Fruit fly (Drosophila melanogaster) ovary, adult (tissue): ENCODE results near the gene CG5382.

Experiments
- CG17801 ChIP-seq: fragments of 200-800 bp; optimal IDR thresholded peaks from 2 replicates; lab custom pipeline; 2019; ENCODE audit warnings: missing biosample characterization, mild to moderate bottlenecking, missing genetic modification characterization, moderate library complexity; ENCODE audit not compliant: partially characterized antibody

The CG5382 gene

dm6 chr3R:22342151-22342550 lies 23.6 kb downstream of the CG5382 start, which contains the start of gene CG5386:
Gene CG5386, minus strand, starts transcription at chr3R:22342251.
- TF ChIP-seq CG17801 (GFP tag; lab: Kevin White, UChicago), result no peak

- no peak for TF ChIP-seq CG17801 (GFP tag; lab: Kevin White, UChicago)
These were observed 24.1 kb downstream of the CG5382 start for dm6 chr3R:22341652-22342051.

- TF ChIP-seq CG17801 (GFP tag; lab: Kevin White, UChicago), result no peak
These were observed 25.6 kb downstream of the CG5382 start, which contains the start of gene CG5388 for dm6 chr3R:22340207-22340606. Gene CG5388, minus strand, starts transcription at chr3R:22340307.

dm6 chr3R:22339510-22339909 lies 26.3 kb downstream of the CG5382 start:
- TF ChIP-seq CG17801 (GFP tag; lab: Kevin White, UChicago), result no peak

- TF ChIP-seq CG17801 (GFP tag; lab: Kevin White, UChicago), result no peak
These were observed 31.7 kb downstream of the CG5382 start, which contains the start of gene CG5391 for dm6 chr3R:22334050-22334449. Gene CG5391, minus strand, starts transcription at chr3R:22334150.

- TF ChIP-seq CG17801 (GFP tag; lab: Kevin White, UChicago), result no peak
These were observed 34.1 kb downstream of the CG5382 start, which contains the start of gene CG13862 for dm6 chr3R:22331691-22332090. Gene CG13862, plus strand, starts transcription at chr3R:22331991.

dm6 chr3R:22330512-22331119 lies 35.2 kb downstream of the CG5382 start, which contains the start of gene CG33721:
Gene CG33721, plus strand, starts transcription at chr3R:22331069.
- TF ChIP-seq CG17801 (GFP tag; lab: Kevin White, UChicago), result no peak

dm6 chr3R:22328665-22329350 lies 37.0 kb downstream of the CG5382 start, which contains the start of gene CG7080:
Gene CG7080, plus strand, starts transcription at chr3R:22329300.
- no peak for TF ChIP-seq CG17801 (GFP tag; lab: Kevin White, UChicago)

dm6 chr3R:22324736-22325135 lies 41.0 kb downstream of the CG5382 start:
- TF ChIP-seq CG17801 (GFP tag; lab: Kevin White, UChicago), result no peak

dm6 chr3R:22323994-22324393 lies 41.8 kb downstream of the CG5382 start, which contains the start of gene CG34377:
Gene CG34377, minus strand, starts transcription at chr3R:22324094.
- no peak for TF ChIP-seq CG17801 (GFP tag; lab: Kevin White, UChicago)
